Fruit fly (Drosophila melanogaster): ENCODE results near the gene IntS11.
A peak's percentile ranks its signal among the peaks of the same experiment; 100 is the strongest.

The IntS11 gene

dm6 chr3R:29725577-29726240 is 19.4 kb upstream of the IntS11 start, which contains the start of gene Kul (continued):
- TF ChIP-seq CG11398 (GFP tag; optimal IDR thresholded peaks at IDR 0.05) (peak; percentile 12), CG6254 (GFP tag; optimal IDR thresholded peaks at IDR 0.05) (no peak), Tbp (GFP tag; optimal IDR thresholded peaks at IDR 0.05) (no peak), Blimp-1 (GFP tag; optimal IDR thresholded peaks at IDR 0.05) (no peak), CG5953 (GFP tag; IDR thresholded peaks at IDR 0.05) (no peak), her (GFP tag; optimal IDR thresholded peaks at IDR 0.05) (no peak), Elba2 (GFP tag; optimal IDR thresholded peaks at IDR 0.05) (no peak), zfh1 (GFP tag; IDR thresholded peaks at IDR 0.05) (peak; percentile 64), run (tag; optimal IDR thresholded peaks at IDR 0.05) (no peak), Lim3 (GFP tag; IDR thresholded peaks at IDR 0.05) (no peak), Mad (GFP tag; optimal IDR thresholded peaks at IDR 0.05) (no peak), CG14014 (GFP tag; IDR thresholded peaks at IDR 0.05) (peak; percentile 47; the same call in 1 of the 2 replicates), cg (GFP tag; optimal IDR thresholded peaks at IDR 0.05) (no peak), CG7271 (tag; optimal IDR thresholded peaks at IDR 0.05) (no peak), so (GFP tag; IDR thresholded peaks at IDR 0.05) (no peak), HLH3B (GFP tag; IDR thresholded peaks at IDR 0.05) (peak; percentile 32; the same call in 1 of the 2 replicates), CG12155 (GFP tag; optimal IDR thresholded peaks at IDR 0.05) (peak; percentile 12), HmgZ (tag; optimal IDR thresholded peaks at IDR 0.05) (peak; percentile 48), CG15269 (tag; optimal IDR thresholded peaks at IDR 0.05) (no peak), aop (GFP tag; IDR thresholded peaks at IDR 0.05) (no peak), Nf-YC (tag; optimal IDR thresholded peaks at IDR 0.05) (no peak), E2f2 (GFP tag; IDR thresholded peaks at IDR 0.05) (peak; percentile 31), en (GFP tag; optimal IDR thresholded peaks at IDR 0.05) (no peak), gcm2 (GFP tag; optimal IDR thresholded peaks at IDR 0.05) (peak; percentile 9), cad (GFP tag; optimal IDR thresholded peaks at IDR 0.05) (no peak), CG12104 (GFP tag; optimal IDR thresholded peaks at IDR 0.05) (no peak), dan (GFP tag; IDR thresholded peaks at IDR 0.05) (no peak), CG2889 (GFP tag; IDR thresholded peaks at IDR 0.05) (no peak), gsb (GFP tag; IDR thresholded peaks at IDR 0.05) (no peak), CG11085 (GFP tag; IDR thresholded peaks at IDR 0.05) (no peak), Mes4 (GFP tag; optimal IDR thresholded peaks at IDR 0.05) (no peak), BEAF-32 (GFP tag; optimal IDR thresholded peaks at IDR 0.05) (peak; percentile 30), Jarid2 (GFP tag; optimal IDR thresholded peaks at IDR 0.05) (peak; percentile 4), CG2116 (GFP tag; optimal IDR thresholded peaks at IDR 0.05) (peak; percentile 49), CG4282 (GFP tag; optimal IDR thresholded peaks at IDR 0.05) (peak; percentile 93), Hsf (GFP tag; optimal IDR thresholded peaks at IDR 0.05) (no peak), CG2120 (GFP tag; optimal IDR thresholded peaks at IDR 0.05) (peak; percentile 23), corto (GFP tag; optimal IDR thresholded peaks at IDR 0.05) (no peak), CG10979 (tag; optimal IDR thresholded peaks at IDR 0.05) (no peak), CG3281 (GFP tag; optimal IDR thresholded peaks at IDR 0.05) (no peak), CG17186 (GFP tag; optimal IDR thresholded peaks at IDR 0.05) (peak; percentile 43), Rx (GFP tag; IDR thresholded peaks at IDR 0.05) (no peak), CG17328 (GFP tag; IDR thresholded peaks at IDR 0.05) (no peak), nmo (GFP tag; optimal IDR thresholded peaks at IDR 0.05) (peak; percentile 20), Abd-B (GFP tag; optimal IDR thresholded peaks at IDR 0.05) (no peak), Lpt (GFP tag; optimal IDR thresholded peaks at IDR 0.05) (no peak), dati (GFP tag; IDR thresholded peaks at IDR 0.05) (no peak), abd-A (tag; optimal IDR thresholded peaks at IDR 0.05) (no peak), NfI (GFP tag; optimal IDR thresholded peaks at IDR 0.05) (peak; percentile 29), crp (GFP tag; optimal IDR thresholded peaks at IDR 0.05) (no peak), CG31388 (GFP tag; optimal IDR thresholded peaks at IDR 0.05) (no peak)

Measured in whole organism, embryonic.